Worm (Caenorhabditis elegans) whole organism, L4 larva: ENCODE results near the gene sod-1.

Experiments used
- D1046.2 ChIP-seq: fragments of 200-800 bp; sonication (Bioruptor generic); IDR thresholded peaks from 2 replicates; pipeline ENCODE4 v1.3.6; 2022; ENCODE audit warnings: missing genetic modification characterization, missing compliant biosample characterization
- F26F4.8 ChIP-seq: fragments of 200-800 bp; sonication (Bioruptor generic); conservative IDR thresholded peaks from 2 replicates; pipeline ENCODE4 v1.3.6; 2022; ENCODE audit warnings: missing genetic modification characterization, missing compliant biosample characterization
- F37D6.2 ChIP-seq: sonication (generic microtip); optimal IDR thresholded peaks from 2 replicates; lab custom pipeline; 2016; ENCODE audit warnings: mild to moderate bottlenecking, missing genetic modification characterization, missing compliant biosample characterization
- F44E2.7 ChIP-seq: fragments of 200-800 bp; sonication (Bioruptor generic); IDR thresholded peaks from 2 replicates; pipeline ENCODE4 v2.1.2; 2022; ENCODE audit warnings: missing genetic modification characterization, missing compliant biosample characterization
- R02D3.7 ChIP-seq: fragments of 150-350 bp; sonication (generic microtip); optimal IDR thresholded peaks from 3 replicates; lab custom pipeline; 2014; ENCODE audit warnings: missing biosample characterization, missing genetic modification characterization
- T20F7.1 ChIP-seq: fragments of 200-800 bp; sonication (Bioruptor generic); optimal IDR thresholded peaks from 2 replicates; lab custom pipeline; 2018; ENCODE audit warnings: mild to moderate bottlenecking, missing genetic modification characterization, missing compliant biosample characterization
- T26A8.4 ChIP-seq: fragments of 200-800 bp; sonication (Bioruptor generic); IDR thresholded peaks from 2 replicates; pipeline ENCODE4 v1.3.6; 2022; ENCODE audit warnings: missing genetic modification characterization, missing compliant biosample characterization
- Y48G9A.11 ChIP-seq: fragments of 200-800 bp; sonication (Bioruptor generic); IDR thresholded peaks from 2 replicates; pipeline ENCODE4 v1.3.6; 2022; ENCODE audit warnings: missing genetic modification reagents, missing genetic modification characterization, missing compliant biosample characterization
- Y5F2A.4 ChIP-seq: fragments of 200-800 bp; sonication (Bioruptor generic); optimal IDR thresholded peaks from 2 replicates; lab custom pipeline; 2018; ENCODE audit warnings: mild to moderate bottlenecking, missing genetic modification characterization, missing compliant biosample characterization
- Y75B8A.6 ChIP-seq: fragments of 200-800 bp; sonication (Bioruptor generic); IDR thresholded peaks from 2 replicates; pipeline ENCODE4 v1.3.6; 2022; ENCODE audit warnings: missing genetic modification reagents, missing genetic modification characterization, missing compliant biosample characterization
- ZK337.2 ChIP-seq: fragments of 200-800 bp; sonication (Bioruptor generic); IDR thresholded peaks from 2 replicates; pipeline ENCODE4 v1.3.6; 2022; ENCODE audit warnings: missing genetic modification reagents, missing genetic modification characterization, missing compliant biosample characterization
- aha-1 ChIP-seq: fragments of 150-350 bp; peaks from one replicate; lab custom pipeline; 2014; ENCODE audit warnings: missing biosample characterization, missing genetic modification characterization
- aly-2 ChIP-seq: sonication (generic microtip); optimal IDR thresholded peaks from 2 replicates; lab custom pipeline; 2018; ENCODE audit warnings: missing biosample characterization, missing genetic modification characterization
- arid-1 ChIP-seq: fragments of 200-800 bp; sonication (Bioruptor generic); conservative IDR thresholded peaks from 2 replicates; pipeline ENCODE4 v1.3.6; 2022; ENCODE audit warnings: missing genetic modification reagents, missing genetic modification characterization, missing compliant biosample characterization
- ceh-28 ChIP-seq: fragments of 150-350 bp; optimal IDR thresholded peaks from 2 replicates; lab custom pipeline; 2014; ENCODE audit warnings: missing biosample characterization, missing genetic modification reagents, missing genetic modification characterization
- ceh-32 ChIP-seq: sonication (generic microtip); optimal IDR thresholded peaks from 2 replicates; lab custom pipeline; 2016; ENCODE audit warnings: mild to moderate bottlenecking, missing genetic modification characterization, missing compliant biosample characterization; ENCODE audit not compliant: poor library complexity
- cey-2 ChIP-seq: sonication (generic microtip); optimal IDR thresholded peaks from 3 replicates; lab custom pipeline; 2017; ENCODE audit warnings: missing genetic modification characterization, mild to moderate bottlenecking, missing compliant biosample characterization, antibody characterized with exemption, borderline replicate concordance; ENCODE audit not compliant: insufficient read depth
- ctbp-1 ChIP-seq: fragments of 200-800 bp; sonication (Bioruptor generic); IDR thresholded peaks from 2 replicates; pipeline ENCODE4 v1.3.6; 2022; ENCODE audit warnings: missing genetic modification reagents, missing genetic modification characterization, missing compliant biosample characterization
- daf-19 ChIP-seq: fragments of 200-800 bp; sonication (Bioruptor generic); conservative IDR thresholded peaks from 2 replicates; pipeline ENCODE4 v1.3.6; 2022; ENCODE audit warnings: missing genetic modification characterization, missing compliant biosample characterization
- dmd-6 ChIP-seq: fragments of 200-800 bp; sonication (Bioruptor generic); IDR thresholded peaks from 2 replicates; pipeline ENCODE4 v1.3.6; 2022; ENCODE audit warnings: missing genetic modification reagents, missing genetic modification characterization, missing compliant biosample characterization
- dmd-9 ChIP-seq: fragments of 200-800 bp; sonication (Bioruptor generic); IDR thresholded peaks from 2 replicates; pipeline ENCODE4 v1.3.6; 2022; ENCODE audit warnings: missing genetic modification reagents, missing genetic modification characterization, missing compliant biosample characterization
- dpl-1 ChIP-seq: fragments of 150-350 bp; optimal IDR thresholded peaks from 2 replicates; lab custom pipeline; 2014; ENCODE audit warnings: missing biosample characterization, missing genetic modification reagents, missing genetic modification characterization
- fos-1 ChIP-seq: fragments of 150-350 bp; optimal IDR thresholded peaks from 2 replicates; lab custom pipeline; 2014; ENCODE audit warnings: missing biosample characterization, missing genetic modification characterization
- hlh-11 ChIP-seq: fragments of 200-800 bp; sonication (Bioruptor generic); optimal IDR thresholded peaks from 2 replicates; lab custom pipeline; 2018; ENCODE audit warnings: mild to moderate bottlenecking, missing genetic modification characterization, missing compliant biosample characterization
- hlh-30 ChIP-seq: sonication (generic microtip); optimal IDR thresholded peaks from 2 replicates; lab custom pipeline; 2017; ENCODE audit warnings: antibody characterized with exemption, mild to moderate bottlenecking, missing genetic modification characterization, missing compliant biosample characterization; ENCODE audit not compliant: insufficient read depth
- hmg-1.1 ChIP-seq: fragments of 200-800 bp; sonication (Bioruptor generic); IDR thresholded peaks from 2 replicates; pipeline ENCODE4 v1.3.6; 2022; ENCODE audit warnings: missing genetic modification reagents, missing genetic modification characterization, missing compliant biosample characterization
- lin-1 ChIP-seq: fragments of 200-800 bp; sonication (Bioruptor generic); IDR thresholded peaks from 2 replicates; pipeline ENCODE4 v1.3.6; 2022; ENCODE audit warnings: missing genetic modification reagents, missing genetic modification characterization, missing compliant biosample characterization
- lsy-2 ChIP-seq, 2 experiments: fragments of 150-350 bp in 1 of 2; sonication (generic microtip) in 1 of 2; optimal IDR thresholded peaks; 2 replicates each; lab custom pipeline; 2014 to 2017; ENCODE audit warnings: missing biosample characterization in 2 of 2, missing genetic modification characterization in 2 of 2
- madf-5 ChIP-seq, 2 experiments: fragments of 200-800 bp; sonication (Bioruptor generic); IDR thresholded peaks; 2 replicates each; pipeline ENCODE4 v1.3.6; 2022; ENCODE audit warnings: missing compliant biosample characterization in 2 of 2, missing genetic modification characterization in 2 of 2
- madf-9 ChIP-seq: fragments of 200-800 bp; sonication (Bioruptor generic); conservative IDR thresholded peaks from 2 replicates; pipeline ENCODE4 v1.3.6; 2022; ENCODE audit warnings: missing genetic modification reagents, missing genetic modification characterization, missing compliant biosample characterization
- mdt-29 ChIP-seq: fragments of 200-800 bp; sonication (Bioruptor generic); IDR thresholded peaks from 2 replicates; pipeline ENCODE4 v1.3.6; 2022; ENCODE audit warnings: missing genetic modification reagents, missing genetic modification characterization, missing compliant biosample characterization
- mep-1 ChIP-seq: fragments of 150-350 bp; sonication (generic microtip); optimal IDR thresholded peaks from 3 replicates; lab custom pipeline; 2014; ENCODE audit warnings: missing biosample characterization, missing genetic modification characterization
- nhr-111 ChIP-seq: fragments of 200-800 bp; sonication (Bioruptor generic); optimal IDR thresholded peaks from 2 replicates; lab custom pipeline; 2018; ENCODE audit warnings: mild to moderate bottlenecking, missing genetic modification characterization, missing compliant biosample characterization
- nhr-42 ChIP-seq: fragments of 200-800 bp; sonication (Bioruptor generic); IDR thresholded peaks from 2 replicates; pipeline ENCODE4 v1.3.6; 2022; ENCODE audit warnings: missing genetic modification characterization, missing compliant biosample characterization
- nhr-48 ChIP-seq: sonication (generic microtip); optimal IDR thresholded peaks from 2 replicates; lab custom pipeline; 2016; ENCODE audit warnings: mild to moderate bottlenecking, missing genetic modification characterization, missing compliant biosample characterization
- nhr-77 ChIP-seq: fragments of 150-350 bp; optimal IDR thresholded peaks from 2 replicates; lab custom pipeline; 2014; ENCODE audit warnings: missing biosample characterization, missing genetic modification characterization
- php-3 ChIP-seq: fragments of 200-800 bp; sonication (Bioruptor generic); IDR thresholded peaks from 2 replicates; pipeline ENCODE4 v1.3.6; 2022; ENCODE audit warnings: missing genetic modification reagents, missing genetic modification characterization, missing compliant biosample characterization
- saeg-2 ChIP-seq: fragments of 200-800 bp; sonication (Bioruptor generic); IDR thresholded peaks from 2 replicates; pipeline ENCODE4 v1.3.6; 2022; ENCODE audit warnings: missing genetic modification reagents, missing genetic modification characterization, missing compliant biosample characterization
- skn-1 ChIP-seq: fragments of 150-350 bp; optimal IDR thresholded peaks from 2 replicates; lab custom pipeline; 2014; ENCODE audit warnings: missing biosample characterization, missing genetic modification characterization
- spr-1 ChIP-seq: sonication (generic microtip); optimal IDR thresholded peaks from 2 replicates; lab custom pipeline; 2016; ENCODE audit warnings: mild to moderate bottlenecking, missing genetic modification characterization, missing compliant biosample characterization
- tra-1 ChIP-seq: fragments of 200-800 bp; sonication (Bioruptor generic); IDR thresholded peaks from 2 replicates; pipeline ENCODE4 v1.3.6; 2022; ENCODE audit warnings: missing genetic modification reagents, missing genetic modification characterization, missing compliant biosample characterization
- unc-130 ChIP-seq: sonication (generic microtip); optimal IDR thresholded peaks from 2 replicates; lab custom pipeline; 2016; ENCODE audit warnings: missing genetic modification reagents, missing genetic modification characterization, missing compliant biosample characterization
- unc-62 ChIP-seq, 3 experiments: fragments of 150-350 bp in 1 of 3; sonication (generic microtip); optimal IDR thresholded peaks in 2 of 3; peaks in 1 of 3; 1 replicate in 1 of 3; 2 replicates in 2 of 3; lab custom pipeline; 2014 to 2017; ENCODE audit warnings: missing biosample characterization in 3 of 3, missing genetic modification characterization in 3 of 3, missing genetic modification reagents in 3 of 3, missing genotype in 1 of 3
- vab-7 ChIP-seq: fragments of 200-800 bp; sonication (Bioruptor generic); IDR thresholded peaks from 2 replicates; pipeline ENCODE4 v1.3.6; 2022; ENCODE audit warnings: missing genetic modification reagents, missing genetic modification characterization, missing compliant biosample characterization
- zag-1 ChIP-seq: fragments of 150-350 bp; optimal IDR thresholded peaks from 2 replicates; lab custom pipeline; 2014; ENCODE audit warnings: missing biosample characterization, missing genetic modification characterization

Gene sod-1

ce11 chrII:6968191-6968675, 5.5 kb downstream of the sod-1 start (continued):
- 0 out of 2 replicates have a peak, but pooled peaks have one; percentile 70 for TF ChIP-seq D1046.2 (GFP tag; lab: Robert Waterston, UW)
- no peak for TF ChIP-seq F44E2.7 (GFP tag; lab: Robert Waterston, UW)
- TF ChIP-seq F26F4.8: no peak
- TF ChIP-seq arid-1 (GFP tag; lab: Robert Waterston, UW): peak; percentile 77
- peak; percentile 78 for TF ChIP-seq T20F7.1 (GFP tag; lab: Kevin White, UChicago)
- TF ChIP-seq vab-7 (GFP tag; lab: Robert Waterston, UW): peak; percentile 60; the same call in 1 of the 2 replicates
- no peak for TF ChIP-seq zag-1 (tag; lab: Kevin White, UChicago)
- peak; percentile 49 for TF ChIP-seq Y5F2A.4 (GFP tag; lab: Kevin White, UChicago)
- peak; percentile 96 for TF ChIP-seq T26A8.4 (GFP tag; lab: Robert Waterston, UW)
- TF ChIP-seq fos-1 (tag; lab: Kevin White, UChicago): no peak
- TF ChIP-seq madf-5 (GFP tag; IDR thresholded peaks at IDR 0.05; lab: Robert Waterston, UW): no peak
- 0 out of 2 replicates have a peak, but pooled peaks have one; percentile 56 for TF ChIP-seq saeg-2 (GFP tag; lab: Robert Waterston, UW)
- peak; percentile 55; the same call in 1 of the 2 replicates for TF ChIP-seq mdt-29 (GFP tag; lab: Robert Waterston, UW)
- peak; percentile 87 for TF ChIP-seq nhr-42
- TF ChIP-seq aly-2 (tag; lab: Kevin White, UChicago): peak; percentile 52
- peak; percentile 83 for TF ChIP-seq mep-1 (tag; lab: Kevin White, UChicago)
- TF ChIP-seq unc-130: peak; percentile 66
- TF ChIP-seq nhr-77: no peak
- TF ChIP-seq ZK337.2: no peak
- TF ChIP-seq, all 104 proteins: peak for 59

DNA sequence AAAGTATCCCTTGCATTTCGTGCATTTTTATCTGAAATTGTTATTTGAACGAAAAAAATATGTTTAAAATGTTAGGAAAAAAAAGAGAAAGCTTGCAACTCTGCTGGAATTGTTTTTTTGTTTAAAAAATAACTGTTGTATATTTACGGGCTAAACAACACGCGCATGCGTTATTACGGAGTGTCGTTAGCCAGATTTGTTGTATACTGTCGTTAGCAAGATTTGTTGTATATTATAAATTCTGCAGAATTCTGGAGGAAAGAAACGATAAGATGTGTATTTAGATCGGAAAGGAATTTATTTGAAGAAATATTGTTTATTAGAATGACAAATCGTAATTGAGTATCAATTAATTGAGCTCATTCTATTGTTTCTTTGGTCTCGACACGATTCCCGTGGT, 6.1 kb downstream of the sod-1 start, which contains the start of gene eif-2Bgamma:
Gene eif-2Bgamma, minus strand, starts transcription at position 31 of the 400 bp plus-strand sequence.
- TF ChIP-seq daf-19 (GFP tag; lab: Robert Waterston, UW) (no peak), php-3 (no peak), lsy-2 (tag; optimal IDR thresholded peaks at IDR 0.05; lab: Kevin White, UChicago) (peak in 1 of 2 experiments; percentile 70), nhr-48 (tag; lab: Kevin White, UChicago) (no peak), spr-1 (tag; lab: Kevin White, UChicago) (no peak), Y75B8A.6 (GFP tag; lab: Robert Waterston, UW) (no peak), cey-2 (tag; lab: Kevin White, UChicago) (no peak), hmg-1.1 (GFP tag; lab: Robert Waterston, UW) (no peak), unc-62 (GFP tag; optimal IDR thresholded peaks at IDR 0.05 in 1 of 2; lab: Kevin White, UChicago) (no peak), unc-62 (tag; optimal IDR thresholded peaks at IDR 0.05; lab: Kevin White, UChicago) (no peak), zag-1 (tag; lab: Kevin White, UChicago) (no peak), F37D6.2 (tag; lab: Kevin White, UChicago) (no peak), nhr-111 (GFP tag; lab: Kevin White, UChicago) (no peak), R02D3.7 (tag; lab: Kevin White, UChicago) (peak; percentile 51), Y5F2A.4 (GFP tag; lab: Kevin White, UChicago) (no peak), hlh-11 (tag; lab: Kevin White, UChicago) (no peak), ceh-28 (tag; lab: Kevin White, UChicago) (no peak), lin-1 (GFP tag; lab: Robert Waterston, UW) (no peak), T20F7.1 (GFP tag; lab: Kevin White, UChicago) (peak; percentile 96), ceh-32 (tag; lab: Kevin White, UChicago) (no peak), madf-9 (no peak), skn-1 (no peak), dmd-6 (GFP tag; lab: Robert Waterston, UW) (no peak), hlh-30 (tag; lab: Kevin White, UChicago) (peak; percentile 49), dpl-1 (GFP tag; lab: Kevin White, UChicago) (peak; percentile 29), tra-1 (GFP tag; lab: Robert Waterston, UW) (no peak), Y48G9A.11 (GFP tag; lab: Robert Waterston, UW) (peak; percentile 89), D1046.2 (GFP tag; lab: Robert Waterston, UW) (no peak), ctbp-1 (no peak), aha-1 (tag; lab: Kevin White, UChicago) (peak; percentile 44), dmd-9 (GFP tag; lab: Robert Waterston, UW) (no peak)
- TF ChIP-seq, all 104 proteins: peak for 7
